Fruit fly (Drosophila melanogaster) whole organism, embryonic: ENCODE measurements around the gene RanGAP.

ENCODE experiments used
- Adf1 ChIP-seq: fragments of 200-800 bp; sonication (Bioruptor generic); IDR thresholded peaks from 2 replicates; pipeline ENCODE4 v1.3.6; 2022; ENCODE audit warnings: missing biosample characterization, missing genetic modification characterization
- Antp ChIP-seq: fragments of 200-800 bp; sonication (Bioruptor generic); optimal IDR thresholded peaks from 3 replicates; lab custom pipeline; 2016; ENCODE audit warnings: missing biosample characterization, missing genetic modification characterization
- B-H1 ChIP-seq: fragments of 200-800 bp; sonication (Bioruptor generic); IDR thresholded peaks from 3 replicates; pipeline ENCODE4 v1.3.6; 2022; ENCODE audit warnings: missing biosample characterization, missing genetic modification characterization
- CG10366 ChIP-seq: fragments of 200-800 bp; sonication (Bioruptor generic); IDR thresholded peaks from 2 replicates; pipeline ENCODE4 v1.3.6; 2022; ENCODE audit warnings: missing biosample characterization, missing genetic modification characterization
- CG1233 ChIP-seq: fragments of 200-800 bp; sonication (Bioruptor generic); optimal IDR thresholded peaks from 4 replicates; lab custom pipeline; 2018; ENCODE audit warnings: missing biosample characterization, mild to moderate bottlenecking, missing genetic modification characterization
- CG12391 ChIP-seq: fragments of 200-800 bp; sonication (Bioruptor generic); optimal IDR thresholded peaks from 3 replicates; lab custom pipeline; 2018; ENCODE audit warnings: missing biosample characterization, mild to moderate bottlenecking, missing genetic modification characterization, moderate library complexity
- CG13894 ChIP-seq: fragments of 200-800 bp; sonication (Bioruptor generic); optimal IDR thresholded peaks from 3 replicates; lab custom pipeline; 2018; ENCODE audit warnings: missing biosample characterization, mild to moderate bottlenecking, missing genetic modification characterization, moderate library complexity
- CG15601 ChIP-seq: fragments of 200-800 bp; sonication (Bioruptor generic); optimal IDR thresholded peaks from 3 replicates; lab custom pipeline; 2019; ENCODE audit warnings: missing biosample characterization, mild to moderate bottlenecking, missing genetic modification characterization, moderate library complexity
- CG16863 ChIP-seq: fragments of 200-800 bp; sonication (Bioruptor generic); optimal IDR thresholded peaks from 3 replicates; lab custom pipeline; 2016; ENCODE audit warnings: missing biosample characterization, missing genetic modification characterization
- CG17829 ChIP-seq: fragments of 200-800 bp; optimal IDR thresholded peaks from 2 replicates; lab custom pipeline; 2019; ENCODE audit warnings: missing biosample characterization, mild to moderate bottlenecking, missing genetic modification characterization, moderate library complexity
- CG2889 ChIP-seq: fragments of 200-800 bp; sonication (Bioruptor generic); IDR thresholded peaks from 3 replicates; pipeline ENCODE4 v1.3.6; 2022; ENCODE audit warnings: missing biosample characterization, missing genetic modification characterization
- CG30020 ChIP-seq: fragments of 200-800 bp; optimal IDR thresholded peaks from 2 replicates; lab custom pipeline; 2019; ENCODE audit warnings: missing biosample characterization, mild to moderate bottlenecking, missing genetic modification characterization, moderate library complexity
- CG31388 ChIP-seq: fragments of 200-800 bp; sonication (Bioruptor generic); optimal IDR thresholded peaks from 2 replicates; lab custom pipeline; 2016; ENCODE audit warnings: missing biosample characterization, missing genetic modification characterization
- CG32772 ChIP-seq: fragments of 200-800 bp; sonication (Bioruptor generic); IDR thresholded peaks from 2 replicates; pipeline ENCODE4 v1.3.6; 2022; ENCODE audit warnings: missing biosample characterization, missing genetic modification characterization
- CG34224 ChIP-seq: fragments of 200-800 bp; sonication (Bioruptor generic); IDR thresholded peaks from 3 replicates; pipeline ENCODE4 v1.3.6; 2022; ENCODE audit warnings: missing biosample characterization, missing genetic modification characterization; ENCODE audit not compliant: partially characterized antibody
- CG4820 ChIP-seq: fragments of 200-800 bp; sonication (Bioruptor generic); optimal IDR thresholded peaks from 3 replicates; lab custom pipeline; 2016; ENCODE audit warnings: missing biosample characterization, missing genetic modification characterization
- CG6683 ChIP-seq: fragments of 200-800 bp; sonication (Bioruptor generic); optimal IDR thresholded peaks from 2 replicates; lab custom pipeline; 2017; ENCODE audit warnings: missing biosample characterization, mild to moderate bottlenecking, missing genetic modification characterization, missing genetic modification reagents
- CG6854 ChIP-seq: fragments of 200-800 bp; sonication (Bioruptor generic); optimal IDR thresholded peaks from 3 replicates; lab custom pipeline; 2017; ENCODE audit warnings: missing biosample characterization, mild to moderate bottlenecking, missing genetic modification characterization
- CG7928 ChIP-seq: fragments of 200-800 bp; sonication (Bioruptor generic); optimal IDR thresholded peaks from 2 replicates; lab custom pipeline; 2017; ENCODE audit warnings: missing biosample characterization, mild to moderate bottlenecking, missing genetic modification characterization
- CHES-1-like ChIP-seq: fragments of 200-800 bp; sonication (Bioruptor generic); optimal IDR thresholded peaks from 2 replicates; lab custom pipeline; 2016; ENCODE audit warnings: missing biosample characterization, missing genetic modification characterization
- Chrac-16 ChIP-seq: fragments of 200-800 bp; sonication (Bioruptor generic); optimal IDR thresholded peaks from 3 replicates; lab custom pipeline; 2016; ENCODE audit warnings: missing biosample characterization, missing genetic modification characterization
- CkIIα-i1 ChIP-seq: fragments of 200-800 bp; sonication (Bioruptor generic); IDR thresholded peaks from 2 replicates; pipeline ENCODE4 v1.3.6; 2022; ENCODE audit warnings: missing biosample characterization, missing genetic modification characterization
- CoRest ChIP-seq: fragments of 200-800 bp; sonication (Bioruptor generic); optimal IDR thresholded peaks from 3 replicates; lab custom pipeline; 2018; ENCODE audit warnings: missing biosample characterization, mild to moderate bottlenecking, missing genetic modification characterization, moderate library complexity
- D19A ChIP-seq: fragments of 200-800 bp; optimal IDR thresholded peaks from 3 replicates; lab custom pipeline; 2019; ENCODE audit warnings: missing biosample characterization, mild to moderate bottlenecking, missing genetic modification characterization, moderate library complexity
- Dek ChIP-seq: fragments of 200-800 bp; sonication (Bioruptor generic); optimal IDR thresholded peaks from 3 replicates; lab custom pipeline; 2019; ENCODE audit warnings: missing biosample characterization, mild to moderate bottlenecking, missing genetic modification characterization, moderate library complexity
- Eip74EF ChIP-seq, 2 experiments: fragments of 200-800 bp in 1 of 2; fragments of >200 bp in 1 of 2; sonication (Bioruptor generic) in 1 of 2; optimal IDR thresholded peaks; 2 replicates each; lab custom pipeline; 2017 to 2019; ENCODE audit warnings: missing biosample characterization in 2 of 2, missing genetic modification characterization in 2 of 2, mild to moderate bottlenecking in 1 of 2, moderate library complexity in 1 of 2
- Fer1 ChIP-seq: fragments of 200-800 bp; sonication (Bioruptor generic); optimal IDR thresholded peaks from 2 replicates; lab custom pipeline; 2017; ENCODE audit warnings: missing biosample characterization, mild to moderate bottlenecking, missing genetic modification characterization
- Gsc ChIP-seq: fragments of 200-800 bp; sonication (Bioruptor generic); IDR thresholded peaks from 2 replicates; pipeline ENCODE4 v1.3.6; 2022; ENCODE audit warnings: missing biosample characterization, missing genetic modification characterization
- Hand ChIP-seq: fragments of 200-800 bp; sonication (Bioruptor generic); optimal IDR thresholded peaks from 2 replicates; lab custom pipeline; 2017; ENCODE audit warnings: mild to moderate bottlenecking, missing biosample characterization, missing genetic modification reagents, missing genetic modification characterization
- Hr3 ChIP-seq: fragments of 200-800 bp; sonication (Bioruptor generic); optimal IDR thresholded peaks from 3 replicates; lab custom pipeline; 2016; ENCODE audit warnings: missing biosample characterization, missing genetic modification characterization
- Kr ChIP-seq: fragments of 200-800 bp; sonication (Bioruptor generic); optimal IDR thresholded peaks from 2 replicates; lab custom pipeline; 2017; ENCODE audit warnings: missing biosample characterization, mild to moderate bottlenecking, missing genetic modification characterization
- MTF-1 ChIP-seq: fragments of 200-800 bp; sonication (Bioruptor generic); optimal IDR thresholded peaks from 2 replicates; lab custom pipeline; 2018; ENCODE audit warnings: missing biosample characterization, mild to moderate bottlenecking, missing genetic modification characterization, borderline replicate concordance
- Mes4 ChIP-seq: fragments of 200-800 bp; sonication (Bioruptor generic); optimal IDR thresholded peaks from 2 replicates; lab custom pipeline; 2016; ENCODE audit warnings: missing biosample characterization, missing genetic modification characterization
- Oaz ChIP-seq: fragments of 200-800 bp; sonication (Bioruptor generic); IDR thresholded peaks from 2 replicates; pipeline ENCODE4 v1.3.6; 2022; ENCODE audit warnings: missing biosample characterization, missing genetic modification characterization
- Ptx1 ChIP-seq: fragments of 200-800 bp; sonication (Bioruptor generic); IDR thresholded peaks from 2 replicates; pipeline ENCODE4 v1.3.6; 2022; ENCODE audit warnings: missing biosample characterization, missing genetic modification characterization
- Stat92E ChIP-seq, 3 experiments: fragments of >200 bp in 2 of 3; fragments of 200-800 bp in 1 of 3; sonication (Bioruptor generic) in 1 of 3; optimal IDR thresholded peaks; 2 replicates each; lab custom pipeline; 2017 to 2019; ENCODE audit warnings: missing biosample characterization in 3 of 3, missing genetic modification characterization in 3 of 3, mild to moderate bottlenecking in 1 of 3, moderate library complexity in 1 of 3
- YL-1 ChIP-seq: fragments of 200-800 bp; sonication (Bioruptor generic); optimal IDR thresholded peaks from 3 replicates; lab custom pipeline; 2017; ENCODE audit warnings: missing biosample characterization, mild to moderate bottlenecking, missing genetic modification characterization
- ab ChIP-seq: fragments of 200-800 bp; sonication (Bioruptor generic); optimal IDR thresholded peaks from 2 replicates; lab custom pipeline; 2016; ENCODE audit warnings: missing biosample characterization, missing genetic modification characterization
- bsh ChIP-seq, 2 experiments: fragments of 200-800 bp; sonication (Bioruptor generic); optimal IDR thresholded peaks; 2 replicates each; lab custom pipeline; 2017 to 2018; ENCODE audit warnings: mild to moderate bottlenecking in 2 of 2, missing biosample characterization in 2 of 2, missing genetic modification characterization in 2 of 2, moderate library complexity in 1 of 2
- dm ChIP-seq: fragments of 200-800 bp; sonication (Bioruptor generic); optimal IDR thresholded peaks from 3 replicates; lab custom pipeline; 2016; ENCODE audit warnings: missing biosample characterization, missing genetic modification characterization
- fru ChIP-seq: fragments of >200 bp; optimal IDR thresholded peaks from 2 replicates; lab custom pipeline; 2017
- gce ChIP-seq: fragments of 200-800 bp; sonication (Bioruptor generic); IDR thresholded peaks from 3 replicates; pipeline ENCODE4 v1.3.6; 2022; ENCODE audit warnings: missing biosample characterization, missing genetic modification characterization
- gt ChIP-seq: fragments of 200-800 bp; sonication (Bioruptor generic); IDR thresholded peaks from 2 replicates; pipeline ENCODE4 v1.3.6; 2022; ENCODE audit warnings: missing biosample characterization, missing genetic modification characterization
- hb ChIP-seq: fragments of 200-800 bp; sonication (Bioruptor generic); IDR thresholded peaks from 3 replicates; pipeline ENCODE4 v1.3.6; 2022; ENCODE audit warnings: missing biosample characterization, missing genetic modification characterization; ENCODE audit not compliant: partially characterized antibody
- her ChIP-seq: fragments of 200-800 bp; sonication (Bioruptor generic); optimal IDR thresholded peaks from 2 replicates; lab custom pipeline; 2016; ENCODE audit warnings: missing biosample characterization, missing genetic modification characterization
- ken ChIP-seq: fragments of 200-800 bp; sonication (Bioruptor generic); IDR thresholded peaks from 3 replicates; pipeline ENCODE4 v1.3.6; 2022; ENCODE audit warnings: missing biosample characterization, missing genetic modification characterization
- mam ChIP-seq: fragments of 200-800 bp; sonication (Bioruptor generic); optimal IDR thresholded peaks from 3 replicates; lab custom pipeline; 2016; ENCODE audit warnings: missing biosample characterization, missing genetic modification characterization
- otp ChIP-seq: fragments of 200-800 bp; sonication (Bioruptor generic); IDR thresholded peaks from 3 replicates; pipeline ENCODE4, ENCODE4 v1.3.6; 2022; ENCODE audit warnings: missing biosample characterization, missing genetic modification characterization
- p53 ChIP-seq: fragments of 200-800 bp; sonication (Bioruptor generic); optimal IDR thresholded peaks from 2 replicates; lab custom pipeline; 2016; ENCODE audit warnings: missing biosample characterization, missing genetic modification characterization
- peb ChIP-seq: fragments of 200-800 bp; sonication (Bioruptor generic); IDR thresholded peaks from 2 replicates; pipeline ENCODE4 v1.3.6; 2022; ENCODE audit warnings: missing biosample characterization, missing genetic modification characterization
- ssp ChIP-seq: fragments of 200-800 bp; sonication (Bioruptor generic); IDR thresholded peaks from 2 replicates; pipeline ENCODE4 v1.3.6; 2022; ENCODE audit warnings: missing biosample characterization, missing genetic modification characterization

RanGAP gene

DNA sequence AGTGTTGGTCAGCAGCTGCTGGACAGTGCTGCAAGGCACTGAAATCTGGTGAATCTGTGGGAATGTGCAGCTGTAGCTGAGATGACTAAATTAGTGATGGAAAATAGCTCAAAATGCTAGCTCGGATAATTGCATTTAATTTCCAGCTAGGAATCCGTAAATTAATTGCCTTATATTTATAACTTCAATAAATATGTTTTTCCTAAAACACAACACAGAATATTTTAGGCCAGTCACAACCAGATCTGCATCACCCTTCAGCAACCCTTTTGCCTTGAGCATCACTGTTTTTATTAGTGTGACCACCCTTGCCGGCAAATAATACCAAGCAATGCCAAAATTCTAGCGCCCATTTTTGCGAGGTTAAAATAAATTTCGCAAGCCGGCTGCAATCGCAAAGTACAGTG is 3.0 kb downstream of the RanGAP start, which contains the start of gene Hs2st (continued):
- TF ChIP-seq D19A (peak; percentile 66), p53 (GFP tag; lab: Kevin White, UChicago) (peak; percentile 88), Oaz (GFP tag; lab: Robert Waterston, UW) (peak; percentile 87), Hand (GFP tag; lab: Kevin White, UChicago) (peak; percentile 41), Fer1 (GFP tag; lab: Kevin White, UChicago) (peak; percentile 93), otp (GFP tag; lab: Robert Waterston, UW) (peak; percentile 79; the same call in 2 of the 3 replicates), MTF-1 (GFP tag; lab: Kevin White, UChicago) (peak; percentile 42), Dek (peak; percentile 83), CG6683 (GFP tag; lab: Kevin White, UChicago) (peak; percentile 68), CHES-1-like (peak; percentile 97), CG12391 (tag; lab: Kevin White, UChicago) (peak; percentile 93), CG31388 (GFP tag; lab: Kevin White, UChicago) (peak; percentile 72), CG32772 (GFP tag; lab: Robert Waterston, UW) (peak; percentile 95), her (GFP tag; lab: Kevin White, UChicago) (peak; percentile 86), ssp (GFP tag; lab: Robert Waterston, UW) (peak; percentile 90), mam (GFP tag; lab: Kevin White, UChicago) (peak; percentile 98), dm (GFP tag; lab: Kevin White, UChicago) (peak; percentile 89), fru (lab: Kevin White, UChicago) (no peak), hb (GFP tag; lab: Robert Waterston, UW) (no peak), Kr (peak; percentile 93), Gsc (GFP tag; lab: Robert Waterston, UW) (peak; percentile 87), Hr3 (GFP tag; lab: Kevin White, UChicago) (peak; percentile 97), Eip74EF (GFP tag; optimal IDR thresholded peaks at IDR 0.05; lab: Kevin White, UChicago) (no peak), CoRest (tag; lab: Kevin White, UChicago) (peak; percentile 95), CG6854 (GFP tag; lab: Kevin White, UChicago) (peak; percentile 58), CG34224 (GFP tag; lab: Robert Waterston, UW) (no peak), CG1233 (GFP tag; lab: Kevin White, UChicago) (peak; percentile 83), CG16863 (GFP tag; lab: Kevin White, UChicago) (peak; percentile 86), ken (GFP tag; lab: Robert Waterston, UW) (peak; percentile 95), gce (peak; percentile 57; the same call in 1 of the 3 replicates), CG2889 (GFP tag; lab: Robert Waterston, UW) (peak; percentile 90), B-H1 (GFP tag; lab: Robert Waterston, UW) (peak; percentile 84; the same call in 2 of the 3 replicates), bsh (GFP tag; optimal IDR thresholded peaks at IDR 0.05; lab: Kevin White, UChicago) (peak; percentile 34 to 86), CG30020 (tag; lab: Kevin White, UChicago) (peak; percentile 78), CG7928 (GFP tag; lab: Kevin White, UChicago) (peak; percentile 71), Mes4 (GFP tag; lab: Kevin White, UChicago) (peak; percentile 83), Stat92E (GFP tag; optimal IDR thresholded peaks at IDR 0.05; lab: Kevin White, UChicago) (peak in 1 of 3 experiments; percentile 59), CG13894 (tag; lab: Kevin White, UChicago) (peak; percentile 90), CG4820 (GFP tag; lab: Kevin White, UChicago) (peak; percentile 93), CG17829 (tag; lab: Kevin White, UChicago) (peak; percentile 93), CkIIα-i1 (GFP tag; lab: Robert Waterston, UW) (no peak), ab (GFP tag; lab: Kevin White, UChicago) (peak; percentile 92), Chrac-16 (GFP tag; lab: Kevin White, UChicago) (peak; percentile 97), CG15601 (peak; percentile 88), Adf1 (GFP tag; lab: Robert Waterston, UW) (peak; percentile 75), Ptx1 (peak; percentile 97), peb (peak; percentile 86), gt (GFP tag; lab: Robert Waterston, UW) (peak; percentile 83), YL-1 (GFP tag; lab: Kevin White, UChicago) (peak; percentile 87), CG10366 (GFP tag; lab: Robert Waterston, UW) (peak; percentile 93), Antp (GFP tag; lab: Kevin White, UChicago) (peak; percentile 96)
